Worm (Caenorhabditis elegans) whole organism, L3 larva: Measurements from ENCODE around the gene fbxa-218.

ENCODE experiments used
- elt-2 ChIP-seq: sonication (generic microtip); optimal IDR thresholded peaks from 2 replicates; lab custom pipeline; 2016; ENCODE audit warnings: missing genetic modification reagents, mild to moderate bottlenecking, missing genetic modification characterization, missing compliant biosample characterization
- pqm-1 ChIP-seq: fragments of 150-350 bp; optimal IDR thresholded peaks from 2 replicates; lab custom pipeline; 2017; ENCODE audit warnings: missing biosample characterization, missing genetic modification characterization, inconsistent platforms

DNA sequence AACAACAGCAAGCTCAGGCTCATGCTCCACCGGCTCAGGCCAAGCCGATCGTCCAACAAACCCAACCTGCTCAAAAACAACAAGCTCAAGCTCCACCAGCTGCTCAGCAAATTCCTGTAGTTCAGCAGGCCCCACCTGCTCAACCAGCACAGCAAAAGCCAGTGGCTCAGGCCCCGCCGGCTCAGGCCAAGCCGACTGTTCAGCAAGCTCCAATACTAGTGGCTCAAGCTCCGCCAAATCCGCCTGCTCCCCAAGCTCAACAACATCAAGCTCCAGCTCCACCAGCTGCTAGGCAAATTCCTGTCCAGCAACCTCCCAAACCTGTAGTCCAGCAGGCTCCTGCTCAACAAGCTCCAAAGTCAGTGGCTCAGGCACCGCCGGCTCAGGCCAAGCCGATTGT is 33.5 kb downstream of the fbxa-218 start:
- no peak for TF ChIP-seq elt-2
- TF ChIP-seq pqm-1 (tag; lab: Kevin White, UChicago): no peak
